Worm (Caenorhabditis elegans) whole organism, early embryonic: ENCODE measurements around the gene F35A5.1.

ENCODE experiments used
- B0310.2 ChIP-seq: sonication (generic microtip); optimal IDR thresholded peaks from 2 replicates; lab custom pipeline; 2016; ENCODE audit warnings: mild to moderate bottlenecking, missing genetic modification characterization, missing compliant biosample characterization
- F13C5.2 ChIP-seq: sonication (generic microtip); optimal IDR thresholded peaks from 2 replicates; lab custom pipeline; 2017; ENCODE audit warnings: mild to moderate bottlenecking, missing genetic modification characterization, inconsistent platforms, missing compliant biosample characterization
- aly-1 ChIP-seq: sonication (generic microtip); optimal IDR thresholded peaks from 2 replicates; lab custom pipeline; 2016; ENCODE audit warnings: missing genetic modification characterization, missing compliant biosample characterization
- ama-1 ChIP-seq: fragments of 150-350 bp; optimal IDR thresholded peaks from 2 replicates; lab custom pipeline; 2014
- ceh-13 ChIP-seq: fragments of 200-800 bp; sonication (Bioruptor generic); optimal IDR thresholded peaks from 2 replicates; lab custom pipeline; 2018; ENCODE audit warnings: mild to moderate bottlenecking, missing genetic modification characterization, missing compliant biosample characterization
- ceh-36 ChIP-seq: sonication (generic microtip); optimal IDR thresholded peaks from 2 replicates; lab custom pipeline; 2016; ENCODE audit warnings: missing genetic modification characterization, inconsistent platforms, missing compliant biosample characterization
- ets-7 ChIP-seq: sonication (generic microtip); optimal IDR thresholded peaks from 2 replicates; lab custom pipeline; 2016; ENCODE audit warnings: missing genotype, missing genetic modification characterization, missing compliant biosample characterization
- flt-1 ChIP-seq: fragments of 200-800 bp; sonication (Bioruptor generic); IDR thresholded peaks from 2 replicates; pipeline ENCODE4 v1.3.6; 2022; ENCODE audit warnings: missing genetic modification characterization, missing compliant biosample characterization
- hmbx-1 ChIP-seq: sonication (generic microtip); optimal IDR thresholded peaks from 2 replicates; lab custom pipeline; 2016; ENCODE audit warnings: mild to moderate bottlenecking, missing genetic modification characterization, missing compliant biosample characterization
- hmg-4 ChIP-seq: fragments of 200-800 bp; sonication (Bioruptor generic); optimal IDR thresholded peaks from 2 replicates; lab custom pipeline; 2018; ENCODE audit warnings: mild to moderate bottlenecking, missing genetic modification characterization, missing compliant biosample characterization
- hnd-1 ChIP-seq: sonication (generic microtip); optimal IDR thresholded peaks from 2 replicates; lab custom pipeline; 2016; ENCODE audit warnings: missing genetic modification characterization, missing compliant biosample characterization
- pes-1 ChIP-seq: fragments of 200-800 bp; sonication (Bioruptor generic); IDR thresholded peaks from 2 replicates; pipeline ENCODE4 v1.3.6; 2022; ENCODE audit warnings: missing genetic modification reagents, missing genetic modification characterization, missing compliant biosample characterization
- scrt-1 ChIP-seq: fragments of 200-800 bp; sonication (Bioruptor generic); IDR thresholded peaks from 2 replicates; pipeline ENCODE4 v1.3.6; 2022; ENCODE audit warnings: missing genetic modification characterization, missing compliant biosample characterization
- sea-1 ChIP-seq: fragments of 200-800 bp; sonication (Bioruptor generic); conservative IDR thresholded peaks from 2 replicates; pipeline ENCODE4 v1.3.6; 2022; ENCODE audit warnings: missing genetic modification characterization, missing compliant biosample characterization
- tbx-11 ChIP-seq: fragments of 200-800 bp; sonication (Bioruptor generic); IDR thresholded peaks from 2 replicates; pipeline ENCODE4 v1.3.6; 2022; ENCODE audit warnings: missing genetic modification characterization, missing compliant biosample characterization
- tbx-37 ChIP-seq: fragments of 200-800 bp; sonication (Bioruptor generic); conservative IDR thresholded peaks from 2 replicates; pipeline ENCODE4 v1.3.6; 2022; ENCODE audit warnings: missing genetic modification reagents, missing genetic modification characterization, missing compliant biosample characterization
- tra-4 ChIP-seq: sonication (generic microtip); optimal IDR thresholded peaks from 2 replicates; lab custom pipeline; 2017; ENCODE audit warnings: missing genetic modification characterization, missing compliant biosample characterization

Gene F35A5.1

ce11 chrX:3832059-3832641 is 24.9 kb downstream of the F35A5.1 start:
- no peak for TF ChIP-seq scrt-1
- no peak for TF ChIP-seq hmbx-1 (tag; lab: Kevin White, UChicago)
- no peak for TF ChIP-seq tbx-37 (GFP tag; lab: Robert Waterston, UW)
- no peak for TF ChIP-seq ceh-13

ce11 chrX:3833964-3834840 is 26.9 kb downstream of the F35A5.1 start:
- TF ChIP-seq tbx-11 (GFP tag; lab: Robert Waterston, UW) (no peak), hmbx-1 (tag; lab: Kevin White, UChicago) (no peak), tra-4 (tag; lab: Kevin White, UChicago) (no peak), flt-1 (GFP tag; lab: Robert Waterston, UW) (no peak), hmg-4 (no peak), F13C5.2 (tag; lab: Kevin White, UChicago) (no peak), scrt-1 (no peak), ets-7 (tag; lab: Kevin White, UChicago) (no peak), aly-1 (tag; lab: Kevin White, UChicago) (no peak), ama-1 (lab: Kevin White, UChicago) (no peak), ceh-36 (no peak), sea-1 (GFP tag; lab: Robert Waterston, UW) (no peak), hnd-1 (no peak), pes-1 (GFP tag; lab: Robert Waterston, UW) (no peak), tbx-37 (GFP tag; lab: Robert Waterston, UW) (no peak), ceh-13 (no peak)

ce11 chrX:3835632-3836031 is 28.4 kb downstream of the F35A5.1 start:
- TF ChIP-seq ama-1 (lab: Kevin White, UChicago) (no peak), tbx-11 (GFP tag; lab: Robert Waterston, UW) (no peak), flt-1 (GFP tag; lab: Robert Waterston, UW) (no peak), sea-1 (GFP tag; lab: Robert Waterston, UW) (no peak), hnd-1 (no peak), aly-1 (tag; lab: Kevin White, UChicago) (no peak), F13C5.2 (tag; lab: Kevin White, UChicago) (no peak), B0310.2 (tag; lab: Kevin White, UChicago) (no peak), hmg-4 (no peak), ets-7 (tag; lab: Kevin White, UChicago) (no peak), pes-1 (GFP tag; lab: Robert Waterston, UW) (no peak), hmbx-1 (tag; lab: Kevin White, UChicago) (no peak), scrt-1 (no peak), tra-4 (tag; lab: Kevin White, UChicago) (no peak), ceh-13 (no peak), ceh-36 (no peak), tbx-37 (GFP tag; lab: Robert Waterston, UW) (no peak)

ce11 chrX:3837752-3838159 is 30.5 kb downstream of the F35A5.1 start:
- TF ChIP-seq hnd-1 (no peak), flt-1 (GFP tag; lab: Robert Waterston, UW) (no peak), hmg-4 (no peak), scrt-1 (no peak), hmbx-1 (tag; lab: Kevin White, UChicago) (no peak), tra-4 (tag; lab: Kevin White, UChicago) (no peak), sea-1 (GFP tag; lab: Robert Waterston, UW) (no peak), ceh-36 (no peak)

ce11 chrX:3838670-3839069 is 31.4 kb downstream of the F35A5.1 start:
- TF ChIP-seq flt-1 (GFP tag; lab: Robert Waterston, UW) (no peak), hnd-1 (no peak), tra-4 (tag; lab: Kevin White, UChicago) (no peak), ceh-13 (no peak), B0310.2 (tag; lab: Kevin White, UChicago) (no peak), pes-1 (GFP tag; lab: Robert Waterston, UW) (no peak), F13C5.2 (tag; lab: Kevin White, UChicago) (no peak), ets-7 (tag; lab: Kevin White, UChicago) (no peak), sea-1 (GFP tag; lab: Robert Waterston, UW) (no peak), tbx-37 (GFP tag; lab: Robert Waterston, UW) (no peak), hmg-4 (no peak), tbx-11 (GFP tag; lab: Robert Waterston, UW) (no peak), ama-1 (lab: Kevin White, UChicago) (no peak), aly-1 (tag; lab: Kevin White, UChicago) (no peak), hmbx-1 (tag; lab: Kevin White, UChicago) (no peak)

- TF ChIP-seq tbx-11 (GFP tag; lab: Robert Waterston, UW) (no peak), tbx-37 (GFP tag; lab: Robert Waterston, UW) (no peak), hmbx-1 (tag; lab: Kevin White, UChicago) (no peak), B0310.2 (tag; lab: Kevin White, UChicago) (no peak), ama-1 (lab: Kevin White, UChicago) (no peak), tra-4 (tag; lab: Kevin White, UChicago) (no peak), ceh-13 (no peak), pes-1 (GFP tag; lab: Robert Waterston, UW) (no peak), hmg-4 (no peak), sea-1 (GFP tag; lab: Robert Waterston, UW) (no peak), ceh-36 (no peak), scrt-1 (no peak), aly-1 (tag; lab: Kevin White, UChicago) (no peak), hnd-1 (no peak), ets-7 (tag; lab: Kevin White, UChicago) (no peak), flt-1 (GFP tag; lab: Robert Waterston, UW) (no peak), F13C5.2 (tag; lab: Kevin White, UChicago) (no peak)
These were observed 31.9 kb downstream of the F35A5.1 start for ce11 chrX:3839172-3839571.
